Worm (Caenorhabditis elegans) whole organism, midembryonic: ENCODE data around the gene trpa-1.

ENCODE experiments used
- flt-1 ChIP-seq: fragments of 200-800 bp; sonication (Bioruptor generic); IDR thresholded peaks from 2 replicates; pipeline ENCODE4 v1.3.6; 2022; ENCODE audit warnings: missing genetic modification characterization, missing compliant biosample characterization
- ztf-23 ChIP-seq: fragments of 200-800 bp; sonication (Bioruptor generic); IDR thresholded peaks from 2 replicates; pipeline ENCODE4 v1.3.6; 2022; ENCODE audit warnings: missing genetic modification reagents, missing genetic modification characterization, missing compliant biosample characterization

DNA sequence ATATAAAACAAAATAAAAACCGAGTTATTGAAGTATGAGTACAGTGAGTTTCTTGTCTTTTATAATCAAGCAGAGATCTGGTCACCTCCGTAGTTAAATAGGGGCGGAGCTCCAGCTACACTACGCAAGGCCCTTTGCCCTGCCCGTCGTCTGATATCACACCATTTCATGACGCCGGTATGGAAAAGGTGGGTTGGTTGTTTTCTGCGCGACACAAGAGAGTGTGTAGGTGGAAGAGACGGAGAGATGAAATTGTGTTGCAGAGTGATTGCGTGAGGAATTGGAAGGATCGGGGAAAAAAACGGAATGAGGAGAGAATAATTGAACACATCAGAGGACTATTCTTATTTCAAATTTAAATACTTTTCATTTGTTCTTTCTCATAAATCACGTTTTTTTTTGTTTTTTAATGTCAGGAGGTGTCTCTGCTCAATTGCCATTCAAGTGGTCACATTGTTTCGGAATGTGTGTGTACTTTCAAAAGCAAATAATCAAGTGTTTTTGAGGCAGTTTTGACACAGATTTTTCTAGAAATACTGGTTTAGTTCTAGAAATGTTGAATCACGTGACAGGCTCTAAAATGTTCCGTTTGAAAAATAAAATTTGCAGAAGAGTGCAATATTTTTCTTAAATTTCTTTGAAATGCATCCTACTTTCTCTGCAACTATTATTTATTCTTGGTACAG lies 51.6 kb downstream of the trpa-1 start, which contains the start of gene ZK822.9:
- TF ChIP-seq ztf-23 (GFP tag; lab: Robert Waterston, UW) (no peak), flt-1 (no peak)
